Worm (Caenorhabditis elegans): ENCODE results near the gene Y51H4A.5.

The Y51H4A.5 gene

DNA sequence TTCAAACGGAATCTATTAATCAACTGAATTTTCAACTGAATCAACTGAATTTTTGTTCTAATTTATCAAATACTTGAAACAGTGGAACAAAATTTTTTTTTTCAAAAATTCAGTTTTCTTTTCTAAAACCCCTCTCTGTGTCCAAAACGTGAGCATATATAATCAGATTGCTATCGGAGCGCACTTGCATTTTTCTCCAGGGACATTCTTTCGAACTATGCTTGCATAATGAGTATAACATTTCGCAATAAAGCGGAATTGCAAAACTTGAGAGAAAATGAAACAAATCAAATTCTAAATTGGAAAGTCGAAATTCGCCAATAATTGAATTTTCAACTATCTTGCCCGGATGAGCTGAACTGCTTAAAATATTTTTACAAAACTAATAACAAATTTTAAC lies 49.9 kb downstream of the Y51H4A.5 start:
- TF ChIP-seq repo-1 (tag; optimal IDR thresholded peaks at IDR 0.05): no peak
- TF ChIP-seq somi-1 (GFP tag; optimal IDR thresholded peaks at IDR 0.05): no peak
- no peak for TF ChIP-seq snpc-1.1 (tag; optimal IDR thresholded peaks at IDR 0.05; ENCODE audit: insufficient read depth)
- no peak for TF ChIP-seq F55B11.4 (tag; optimal IDR thresholded peaks at IDR 0.05; ENCODE audit: borderline replicate concordance, insufficient read depth)
- no peak for TF ChIP-seq snpc-1.3 (tag; optimal IDR thresholded peaks at IDR 0.05; ENCODE audit: insufficient read depth)
- no peak for TF ChIP-seq hlh-26 (GFP tag; conservative IDR thresholded peaks at IDR 0.05)
- TF ChIP-seq F39B2.1 (GFP tag; IDR thresholded peaks at IDR 0.05): no peak
- TF ChIP-seq lsy-27 (tag; optimal IDR thresholded peaks at IDR 0.05; ENCODE audit: borderline replicate concordance, insufficient read depth): no peak
- no peak for TF ChIP-seq nhr-179 (tag; optimal IDR thresholded peaks at IDR 0.05)
- no peak for TF ChIP-seq ama-1 (optimal IDR thresholded peaks at IDR 0.05)
- no peak for TF ChIP-seq ama-1 (GFP tag; optimal IDR thresholded peaks at IDR 0.05)
- no peak for TF ChIP-seq lin-40 (tag; optimal IDR thresholded peaks at IDR 0.05)
- no peak for TF ChIP-seq hmg-20 (GFP tag; IDR thresholded peaks at IDR 0.05)
- TF ChIP-seq F49E8.2 (tag; optimal IDR thresholded peaks at IDR 0.05; ENCODE audit: insufficient read depth): no peak
- TF ChIP-seq ztf-3 (GFP tag; optimal IDR thresholded peaks at IDR 0.05): no peak
- no peak for TF ChIP-seq madf-10 (tag; optimal IDR thresholded peaks at IDR 0.05)
- no peak for TF ChIP-seq bed-1 (GFP tag; IDR thresholded peaks at IDR 0.05)
